Worm (Caenorhabditis elegans) whole organism, L4/young adult: Measurements from ENCODE around the gene F54B8.1.
"Not testable (repeated sequence)": the region's sequence is repeated elsewhere in the genome, so short reads cannot be mapped to it uniquely, and the experiment has no call there.

Experiments used
- W03F9.2 ChIP-seq: fragments of 150-350 bp; optimal IDR thresholded peaks from 2 replicates; lab custom pipeline; 2014; ENCODE audit warnings: missing biosample characterization, missing genetic modification characterization
- dao-5 ChIP-seq: sonication (generic microtip); optimal IDR thresholded peaks from 2 replicates; lab custom pipeline; 2016; ENCODE audit warnings: missing genotype, missing genetic modification characterization, moderate library complexity, missing compliant biosample characterization
- him-1 ChIP-seq: sonication (generic microtip); optimal IDR thresholded peaks from 2 replicates; lab custom pipeline; 2016; ENCODE audit warnings: missing genotype, missing genetic modification reagents, missing genetic modification characterization, missing compliant biosample characterization

The F54B8.1 gene

DNA sequence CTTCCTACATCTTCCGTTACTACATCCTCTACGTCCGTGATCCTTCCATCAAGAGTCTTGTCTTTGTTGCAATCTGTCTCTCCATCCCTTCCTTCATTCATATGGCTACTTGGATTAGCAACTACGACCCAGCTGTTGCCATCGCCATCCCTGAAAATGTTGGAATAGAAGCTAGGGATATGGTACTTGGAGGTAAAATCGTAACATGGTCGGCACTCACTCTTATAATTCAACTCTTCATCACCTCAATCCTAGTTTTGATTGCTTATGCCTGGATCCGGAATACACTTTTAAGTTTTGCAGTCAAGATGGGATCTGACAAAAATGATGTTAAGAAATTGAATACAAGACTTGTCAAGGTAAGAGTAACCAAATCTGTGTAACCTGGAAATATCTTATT, 6.8 kb upstream of the F54B8.1 start, which contains the start of gene T26E4.18:
TSS of gene T26E4.18 (minus strand) at position 101 of the 400 bp plus-strand sequence.
- not testable (repeated sequence) for TF ChIP-seq dao-5 (tag; lab: Kevin White, UChicago); W03F9.2; him-1 (tag; lab: Kevin White, UChicago)

DNA sequence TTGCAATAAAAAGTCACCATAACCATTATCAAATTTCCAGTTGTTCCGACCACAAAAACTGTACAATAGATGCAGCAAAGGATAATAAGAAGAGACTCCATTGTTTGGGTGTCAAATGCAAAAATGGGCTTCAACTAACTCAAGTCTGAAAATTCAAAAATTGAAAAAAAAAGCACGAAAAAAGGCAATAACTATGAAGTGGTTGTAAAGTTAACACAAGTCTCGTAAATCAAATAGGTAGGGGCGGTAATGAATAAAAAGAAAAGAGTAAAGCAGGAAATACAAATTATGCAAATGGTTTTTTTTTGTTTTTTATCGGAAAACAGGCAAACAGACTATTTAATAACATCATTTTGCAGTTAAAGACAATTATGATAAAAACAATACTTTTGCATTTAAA, 3.1 kb upstream of the F54B8.1 start, which contains the start of gene srsx-38:
TSS of gene srsx-38 (minus strand) at position 101 of the 400 bp plus-strand sequence.
- not testable (repeated sequence) for TF ChIP-seq W03F9.2; him-1 (tag; lab: Kevin White, UChicago); dao-5 (tag; lab: Kevin White, UChicago)

DNA sequence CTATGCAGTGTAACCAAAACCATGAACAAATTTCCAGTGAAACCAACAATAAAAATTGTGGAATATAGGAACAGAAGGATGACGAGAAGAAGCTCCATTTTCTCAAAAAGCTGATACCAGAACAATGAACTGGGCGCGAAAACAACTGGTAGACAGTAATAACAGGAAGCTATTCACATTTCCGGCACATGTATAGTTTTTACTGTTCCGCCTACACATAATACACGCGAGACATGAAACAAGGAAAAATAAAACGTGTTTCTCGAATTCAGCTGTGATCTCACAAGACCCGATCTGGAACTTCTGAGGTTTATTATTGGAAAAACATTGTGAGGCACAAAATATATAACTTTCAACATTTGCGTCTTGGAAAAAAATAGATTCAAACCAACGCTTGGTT, 1.0 kb upstream of the F54B8.1 start, which contains the start of gene srsx-36:
TSS of gene srsx-36 (minus strand) at position 101 of the 400 bp plus-strand sequence.
- TF ChIP-seq W03F9.2 (no peak), him-1 (tag; lab: Kevin White, UChicago) (no peak), dao-5 (tag; lab: Kevin White, UChicago) (no peak)

DNA sequence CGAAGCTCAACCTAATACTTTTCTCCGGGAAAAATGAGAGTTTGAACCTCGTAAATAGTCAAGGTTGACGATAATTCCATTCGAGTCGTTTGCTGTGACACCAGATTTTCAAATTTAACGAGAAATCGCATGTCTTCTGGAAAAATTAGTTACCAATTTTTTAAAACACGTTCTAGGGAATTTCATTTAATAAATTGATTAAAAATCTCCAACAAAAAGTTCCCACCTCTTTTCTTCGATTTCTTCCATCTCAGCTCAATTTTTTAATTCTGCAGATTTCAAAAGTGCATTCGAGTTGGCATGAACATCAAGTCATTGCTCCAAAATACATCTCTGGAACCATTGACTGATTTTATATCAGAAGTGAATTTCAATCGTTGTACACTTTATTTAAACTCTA, 1.4 kb downstream of the F54B8.1 start, which contains the start of gene nhr-282:
TSS of gene nhr-282 (plus strand) at position 301 of the 400 bp plus-strand sequence.
- TF ChIP-seq W03F9.2; dao-5 (tag; lab: Kevin White, UChicago); him-1 (tag; lab: Kevin White, UChicago): not testable (repeated sequence)

DNA sequence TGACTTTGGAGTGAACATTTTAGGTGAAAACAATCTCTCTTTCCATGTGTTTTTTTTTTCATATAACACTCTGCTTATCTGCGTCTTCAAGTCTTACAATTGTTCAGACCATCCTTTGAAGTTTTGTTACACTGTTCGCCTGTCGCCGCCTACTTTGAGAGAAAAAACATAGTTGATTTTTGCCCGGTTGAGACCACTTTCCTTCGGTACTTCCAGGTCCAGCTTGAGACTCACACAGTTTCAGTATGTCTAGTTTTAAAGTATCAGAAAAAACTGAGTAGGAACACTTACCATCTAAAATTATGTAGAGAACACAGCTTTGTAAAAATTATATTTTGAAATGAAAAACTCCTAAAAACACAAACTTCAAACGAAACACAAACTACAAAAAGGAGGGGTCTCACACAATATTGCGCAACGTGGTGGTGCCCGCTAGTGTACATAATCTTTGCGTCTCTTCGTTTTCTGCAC, 5.5 kb downstream of the F54B8.1 start, which contains the start of the genes fbxa-69 and F54B8.4:
TSS of gene fbxa-69 (minus strand) at position 10 of the 471 bp plus-strand sequence.
TSS of gene F54B8.4 (plus strand) at position 421 of the 471 bp plus-strand sequence.
- no peak for TF ChIP-seq W03F9.2

DNA sequence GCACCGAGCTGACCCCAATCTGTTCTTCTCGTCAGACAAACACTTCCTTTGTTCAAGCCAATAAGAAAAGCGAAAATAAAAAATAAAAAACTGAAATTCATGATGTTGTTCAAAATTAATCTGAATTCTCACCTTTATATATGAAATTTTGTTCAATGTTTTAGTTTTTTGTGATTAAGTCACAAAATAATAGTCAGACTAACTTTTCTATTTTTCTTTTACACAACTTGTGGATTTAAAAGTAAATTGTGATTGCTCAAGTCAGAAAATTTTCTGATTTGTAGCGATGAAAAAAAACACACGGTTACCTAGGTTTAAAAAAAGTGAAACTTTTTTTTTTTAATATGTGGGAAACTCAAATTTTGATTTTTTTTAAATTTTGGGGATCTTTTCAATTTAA, 7.2 kb downstream of the F54B8.1 start, which contains the start of gene abf-3:
TSS of gene abf-3 (minus strand) at position 101 of the 400 bp plus-strand sequence.
- TF ChIP-seq dao-5 (tag; lab: Kevin White, UChicago) (no peak), W03F9.2 (no peak), him-1 (tag; lab: Kevin White, UChicago) (no peak)

DNA sequence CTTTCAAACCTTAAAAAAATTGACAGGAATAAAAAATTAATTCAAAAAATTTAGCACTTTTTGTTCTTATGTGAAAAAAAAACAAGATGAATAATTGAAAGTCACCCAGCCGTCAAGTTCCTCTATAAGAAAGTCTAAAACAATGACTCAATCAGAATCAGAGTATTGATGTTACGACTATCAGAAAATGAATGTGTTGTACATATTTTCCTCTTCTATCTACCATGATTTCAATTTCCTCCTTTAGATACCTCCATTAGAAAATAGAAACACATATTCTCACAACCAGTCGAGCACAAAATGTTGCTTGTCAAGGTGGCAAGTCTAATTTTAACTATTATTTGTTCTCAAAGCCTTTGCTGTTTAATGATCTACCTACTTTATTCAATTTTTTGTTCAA, 9.4 kb downstream of the F54B8.1 start, which contains the start of gene srbc-48:
TSS of gene srbc-48 (plus strand) at position 301 of the 400 bp plus-strand sequence.
- TF ChIP-seq W03F9.2 (no peak), dao-5 (tag; lab: Kevin White, UChicago) (no peak), him-1 (tag; lab: Kevin White, UChicago) (no peak)

DNA sequence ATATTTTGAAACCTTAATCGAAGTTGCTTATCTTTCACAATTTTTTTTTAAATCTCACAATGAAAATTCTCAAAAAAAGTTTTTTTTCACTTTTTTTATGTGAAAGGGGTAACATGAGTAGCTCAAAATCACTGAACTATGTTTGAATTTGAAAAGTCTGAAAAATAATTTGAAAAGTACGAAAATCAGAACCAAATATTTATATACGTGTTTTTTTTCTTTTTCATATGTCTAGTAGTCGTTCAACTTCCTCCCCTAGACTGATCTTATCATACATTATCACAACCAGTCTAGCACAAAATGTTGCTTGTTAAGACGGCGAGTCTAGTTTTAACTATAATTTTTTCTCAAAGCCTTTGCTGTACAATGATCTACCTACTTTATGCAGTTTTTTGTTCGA, 10.9 kb downstream of the F54B8.1 start, which contains the start of gene srbc-49:
TSS of gene srbc-49 (plus strand) at position 301 of the 400 bp plus-strand sequence.
- TF ChIP-seq him-1 (tag; lab: Kevin White, UChicago) = no peak
- no peak for TF ChIP-seq W03F9.2
- TF ChIP-seq dao-5 (tag; lab: Kevin White, UChicago) = no peak

DNA sequence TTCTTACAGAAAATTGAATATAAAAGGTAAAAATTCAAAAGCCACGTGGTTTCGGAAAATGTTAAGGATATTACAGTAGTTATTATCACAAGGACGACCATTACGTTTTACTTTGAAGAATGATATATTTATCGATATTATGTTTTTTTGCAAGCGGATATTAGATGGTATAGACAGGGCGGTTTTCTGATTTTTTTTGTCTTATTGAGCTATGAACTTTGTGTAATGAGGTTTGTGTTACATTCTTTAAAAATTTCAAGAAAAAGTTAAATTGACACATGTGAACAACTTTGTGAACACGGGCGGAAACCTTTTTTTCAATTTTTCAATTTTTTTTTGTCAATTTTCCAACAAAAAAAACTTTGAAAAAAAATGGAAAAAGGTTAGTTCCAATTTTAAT, 14.3 kb downstream of the F54B8.1 start, which contains the start of gene srbc-50:
TSS of gene srbc-50 (minus strand) at position 101 of the 400 bp plus-strand sequence.
- TF ChIP-seq dao-5 (tag; lab: Kevin White, UChicago) = no peak
- TF ChIP-seq him-1 (tag; lab: Kevin White, UChicago) = no peak
- TF ChIP-seq W03F9.2 = no peak

DNA sequence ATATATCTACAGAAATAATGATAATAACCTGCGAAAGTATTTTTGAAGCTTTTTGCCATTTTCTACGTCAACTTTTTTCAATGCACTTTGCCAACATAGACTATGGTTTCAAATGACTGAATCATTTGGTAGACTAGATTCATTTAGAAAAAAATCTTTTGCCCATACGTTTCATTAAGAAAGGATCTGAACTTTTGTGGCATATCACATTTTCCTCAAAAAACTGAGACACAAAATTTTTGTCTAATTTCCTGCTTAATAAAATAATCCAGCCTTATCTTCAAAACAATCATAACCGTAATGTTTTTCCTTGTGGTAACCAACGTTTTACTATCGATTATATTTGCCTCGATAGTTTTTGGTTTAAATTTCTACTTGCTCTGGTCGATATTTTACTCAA, 15.6 kb downstream of the F54B8.1 start, which contains the start of gene srbc-51:
TSS of gene srbc-51 (plus strand) at position 301 of the 400 bp plus-strand sequence.
- no peak for TF ChIP-seq W03F9.2
- no peak for TF ChIP-seq dao-5 (tag; lab: Kevin White, UChicago)
- TF ChIP-seq him-1 (tag; lab: Kevin White, UChicago) = no peak

DNA sequence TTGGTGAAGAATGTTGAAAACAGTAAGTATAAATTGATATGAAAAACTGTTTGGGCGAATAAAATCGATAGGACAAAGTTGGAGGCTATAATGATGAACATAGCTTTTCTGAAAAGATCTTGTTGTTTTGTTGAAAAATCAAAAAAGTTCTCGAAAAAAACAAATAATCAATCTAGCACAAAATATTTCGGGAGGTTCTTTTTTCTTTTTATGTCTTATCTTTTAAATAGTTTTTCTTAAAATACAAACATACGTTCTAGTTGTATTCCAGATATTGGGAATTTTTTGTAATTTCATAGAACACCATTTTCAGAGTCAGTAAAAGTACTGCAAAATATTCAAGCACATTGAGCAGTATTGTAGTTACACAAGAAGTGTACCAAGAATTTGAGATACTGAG, 19.4 kb downstream of the F54B8.1 start, which contains the start of gene srbc-55:
TSS of gene srbc-55 (minus strand) at position 101 of the 400 bp plus-strand sequence.
- TF ChIP-seq him-1 (tag; lab: Kevin White, UChicago) = no peak
- TF ChIP-seq W03F9.2 = no peak
- no peak for TF ChIP-seq dao-5 (tag; lab: Kevin White, UChicago)

DNA sequence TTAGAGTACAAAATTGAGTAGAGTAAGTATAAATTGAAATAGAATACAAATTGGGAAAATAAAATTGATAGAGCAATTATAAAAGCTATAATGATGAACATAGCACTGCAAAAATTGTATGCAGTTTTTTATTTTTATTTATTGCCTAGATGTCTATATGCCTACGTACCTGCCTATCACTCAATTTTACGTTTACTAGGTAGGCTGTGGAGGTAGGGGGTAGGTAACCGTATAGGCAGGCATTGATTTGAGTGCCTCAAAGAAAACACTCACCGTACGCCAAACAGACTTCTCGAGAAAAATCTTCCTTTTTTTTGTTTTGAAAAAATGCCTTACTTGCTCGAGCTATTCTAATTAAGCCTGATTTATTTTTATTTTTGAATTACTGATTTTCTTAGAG, 21.0 kb downstream of the F54B8.1 start, which contains the start of gene srbc-56:
TSS of gene srbc-56 (minus strand) at position 101 of the 400 bp plus-strand sequence.
- TF ChIP-seq W03F9.2 = no peak
- TF ChIP-seq dao-5 (tag; lab: Kevin White, UChicago) = no peak
- no peak for TF ChIP-seq him-1 (tag; lab: Kevin White, UChicago)

DNA sequence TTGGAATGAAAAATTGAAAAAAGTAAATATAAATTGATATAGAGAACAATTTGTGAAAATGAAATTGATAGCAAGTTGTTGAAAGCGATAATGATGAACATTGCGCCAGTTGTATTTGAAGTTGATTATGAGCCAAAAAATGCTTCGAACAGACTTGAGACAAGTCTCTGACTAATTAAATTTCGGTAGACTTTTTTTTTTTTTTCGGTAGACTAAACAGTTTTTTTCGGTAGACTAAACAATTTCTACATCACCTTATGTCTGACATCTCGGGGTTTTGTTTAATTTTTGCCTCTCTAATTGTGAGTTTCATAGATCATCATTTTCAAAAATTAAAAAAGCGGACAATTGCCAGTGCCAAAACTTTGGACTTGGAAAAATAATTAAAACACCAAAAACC, 23.1 kb downstream of the F54B8.1 start, which contains the start of gene srbc-54:
TSS of gene srbc-54 (minus strand) at position 101 of the 400 bp plus-strand sequence.
- TF ChIP-seq him-1 (tag; lab: Kevin White, UChicago) (no peak), W03F9.2 (no peak), dao-5 (tag; lab: Kevin White, UChicago) (no peak)

DNA sequence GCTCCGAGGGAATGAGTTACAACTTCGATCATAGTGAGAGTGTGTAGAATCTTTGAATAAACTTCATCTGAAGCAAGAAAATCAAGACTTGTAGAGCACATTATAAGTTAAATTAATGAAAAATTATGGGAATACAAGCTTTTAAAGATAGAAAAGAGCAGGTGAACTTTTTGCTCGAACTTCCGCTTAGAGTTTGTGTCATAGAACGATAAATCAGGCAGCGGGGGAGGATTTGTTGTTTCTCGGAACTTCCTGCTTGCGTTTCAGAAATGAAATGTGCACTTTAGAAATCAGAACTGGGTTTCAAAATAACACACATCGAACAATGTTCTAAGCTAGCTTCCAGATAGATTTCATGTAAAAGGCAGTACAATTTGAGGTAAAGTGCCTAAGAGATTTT, 30.5 kb downstream of the F54B8.1 start, which contains the start of gene srh-149:
TSS of gene srh-149 (minus strand) at position 101 of the 400 bp plus-strand sequence.
- TF ChIP-seq dao-5 (tag; lab: Kevin White, UChicago) (no peak), W03F9.2 (no peak), him-1 (tag; lab: Kevin White, UChicago) (no peak)
